Fruit fly (Drosophila melanogaster): ENCODE measurements around the gene stg.

stg gene

DNA sequence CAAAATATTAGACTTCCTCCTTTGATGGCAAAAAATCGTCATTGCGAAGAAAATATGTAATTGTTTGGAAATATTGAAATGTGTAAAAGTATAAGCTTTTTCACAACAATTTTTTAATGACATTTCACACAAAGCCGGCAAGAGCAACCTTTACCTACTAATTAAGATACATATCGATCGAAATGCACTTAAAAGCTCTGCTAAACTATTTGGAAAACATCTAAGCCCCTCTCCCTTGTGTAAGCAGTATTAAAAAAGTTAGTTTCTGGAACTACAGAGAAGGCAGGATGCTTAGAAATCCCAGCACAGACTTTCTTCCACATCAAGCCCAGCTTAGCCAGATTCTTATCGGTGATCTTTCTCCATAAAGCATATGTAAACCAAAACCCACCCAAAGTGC lies 51.6 kb downstream of the stg start, which contains the start of gene Cyt-c1L:
Gene Cyt-c1L, minus strand, starts transcription at position 101 of the 400 bp plus-strand sequence.
- TF ChIP-seq CG17801 (GFP tag; optimal IDR thresholded peaks at IDR 0.05; ENCODE audit: partially characterized antibody), result no peak

- no peak for TF ChIP-seq CG17801 (GFP tag; optimal IDR thresholded peaks at IDR 0.05; ENCODE audit: partially characterized antibody)
These were observed 53.2 kb downstream of the stg start, which contains the start of gene Mesh1 for dm6 chr3R:29202418-29202817. Gene Mesh1, minus strand, starts transcription at chr3R:29202525.
